Worm (Caenorhabditis elegans) whole organism, L2 larva: ENCODE data around the gene let-711.

ENCODE experiments used
- C34F6.9 ChIP-seq: fragments of 150-350 bp; optimal IDR thresholded peaks from 2 replicates; lab custom pipeline; 2014; ENCODE audit warnings: missing biosample characterization, missing genetic modification characterization
- F13H6.1 ChIP-seq: sonication (generic microtip); optimal IDR thresholded peaks from 2 replicates; lab custom pipeline; 2016; ENCODE audit warnings: missing genetic modification characterization, missing compliant biosample characterization
- R02D3.7 ChIP-seq: fragments of 150-350 bp; optimal IDR thresholded peaks from 2 replicates; lab custom pipeline; 2014; ENCODE audit warnings: missing biosample characterization, missing genetic modification characterization
- ZK546.5 ChIP-seq: sonication (generic microtip); optimal IDR thresholded peaks from 2 replicates; lab custom pipeline; 2017; ENCODE audit warnings: missing biosample characterization, missing genetic modification characterization
- aly-2 ChIP-seq: fragments of 150-350 bp; optimal IDR thresholded peaks from 2 replicates; lab custom pipeline; 2014; ENCODE audit warnings: missing biosample characterization, missing genetic modification characterization
- ama-1 ChIP-seq: fragments of 150-350 bp; optimal IDR thresholded peaks from 2 replicates; lab custom pipeline; 2018; ENCODE audit warnings: inconsistent platforms
- blmp-1 ChIP-seq: sonication (generic microtip); optimal IDR thresholded peaks from 2 replicates; lab custom pipeline; 2017; ENCODE audit warnings: missing genetic modification characterization, mild to moderate bottlenecking, missing compliant biosample characterization, antibody characterized with exemption, moderate library complexity; ENCODE audit not compliant: insufficient read depth
- crh-2 ChIP-seq: sonication (generic microtip); optimal IDR thresholded peaks from 2 replicates; lab custom pipeline; 2017; ENCODE audit warnings: missing biosample characterization, missing genetic modification characterization
- dmd-4 ChIP-seq: sonication (generic microtip); optimal IDR thresholded peaks from 2 replicates; lab custom pipeline; 2017; ENCODE audit warnings: missing biosample characterization, missing genetic modification characterization
- egl-27 ChIP-seq: sonication (generic microtip); optimal IDR thresholded peaks from 3 replicates; lab custom pipeline; 2017; ENCODE audit warnings: missing biosample characterization, missing genetic modification reagents, missing genetic modification characterization
- elt-1 ChIP-seq: fragments of 150-350 bp; optimal IDR thresholded peaks from 2 replicates; lab custom pipeline; 2014; ENCODE audit warnings: missing biosample characterization, missing genetic modification characterization
- elt-3 ChIP-seq: sonication (generic microtip); optimal IDR thresholded peaks from 2 replicates; lab custom pipeline; 2017; ENCODE audit warnings: missing biosample characterization, missing genetic modification characterization
- fos-1 ChIP-seq: fragments of 150-350 bp; optimal IDR thresholded peaks from 2 replicates; lab custom pipeline; 2014; ENCODE audit warnings: missing biosample characterization, missing genetic modification characterization
- gmeb-1 ChIP-seq: fragments of 150-350 bp; optimal IDR thresholded peaks from 2 replicates; lab custom pipeline; 2014; ENCODE audit warnings: missing biosample characterization, missing genetic modification characterization
- lin-11 ChIP-seq: fragments of 150-350 bp; sonication (generic microtip); optimal IDR thresholded peaks from 2 replicates; lab custom pipeline; 2014; ENCODE audit warnings: missing biosample characterization, missing genetic modification characterization, inconsistent platforms, mixed read lengths
- lin-13 ChIP-seq: fragments of 150-350 bp; optimal IDR thresholded peaks from 2 replicates; lab custom pipeline; 2014; ENCODE audit warnings: missing biosample characterization, missing genetic modification reagents, missing genetic modification characterization
- lin-39 ChIP-seq: fragments of 150-350 bp; optimal IDR thresholded peaks from 2 replicates; lab custom pipeline; 2014; ENCODE audit warnings: missing biosample characterization, missing genetic modification reagents, missing genetic modification characterization
- lsy-2 ChIP-seq, 2 experiments: fragments of 150-350 bp in 1 of 2; sonication (generic microtip) in 1 of 2; optimal IDR thresholded peaks; 2 replicates each; lab custom pipeline; 2014 to 2017; ENCODE audit warnings: missing biosample characterization in 2 of 2, missing genetic modification characterization in 2 of 2
- mab-5 ChIP-seq: fragments of 150-350 bp; optimal IDR thresholded peaks from 2 replicates; lab custom pipeline; 2014; ENCODE audit warnings: missing biosample characterization, missing genetic modification characterization
- mbf-1 ChIP-seq: sonication (generic microtip); optimal IDR thresholded peaks from 2 replicates; lab custom pipeline; 2017; ENCODE audit warnings: missing biosample characterization, missing genetic modification characterization
- mdl-1 ChIP-seq, 2 experiments: fragments of 150-350 bp in 1 of 2; sonication (generic microtip) in 1 of 2; optimal IDR thresholded peaks; 2 replicates each; lab custom pipeline; 2017; ENCODE audit warnings: missing biosample characterization in 2 of 2, missing genetic modification characterization in 2 of 2
- nhr-10 ChIP-seq: sonication (generic microtip); optimal IDR thresholded peaks from 2 replicates; lab custom pipeline; 2017; ENCODE audit warnings: missing biosample characterization, missing genetic modification characterization
- nhr-12 ChIP-seq: fragments of 150-350 bp; optimal IDR thresholded peaks from 2 replicates; lab custom pipeline; 2014; ENCODE audit warnings: missing biosample characterization, missing genetic modification characterization
- nhr-129 ChIP-seq: fragments of 150-350 bp; optimal IDR thresholded peaks from 2 replicates; lab custom pipeline; 2014; ENCODE audit warnings: missing biosample characterization, missing genetic modification characterization
- nhr-23 ChIP-seq: fragments of 150-350 bp; optimal IDR thresholded peaks from 2 replicates; lab custom pipeline; 2014; ENCODE audit warnings: missing biosample characterization, missing genetic modification reagents, missing genetic modification characterization
- nhr-6 ChIP-seq: fragments of 150-350 bp; optimal IDR thresholded peaks from 2 replicates; lab custom pipeline; 2014; ENCODE audit warnings: missing biosample characterization, missing genetic modification characterization
- nhr-77 ChIP-seq: fragments of 150-350 bp; optimal IDR thresholded peaks from 2 replicates; lab custom pipeline; 2014; ENCODE audit warnings: missing biosample characterization, missing genetic modification characterization
- peb-1 ChIP-seq: fragments of 150-350 bp; optimal IDR thresholded peaks from 2 replicates; lab custom pipeline; 2014; ENCODE audit warnings: missing biosample characterization, missing genetic modification characterization
- sem-4 ChIP-seq: fragments of 150-350 bp; optimal IDR thresholded peaks from 2 replicates; lab custom pipeline; 2014; ENCODE audit warnings: missing biosample characterization, missing genetic modification reagents, missing genetic modification characterization
- skn-1 ChIP-seq: sonication (generic microtip); optimal IDR thresholded peaks from 2 replicates; lab custom pipeline; 2017; ENCODE audit warnings: missing biosample characterization, missing genetic modification characterization
- sma-9 ChIP-seq, 2 experiments: fragments of 150-350 bp in 1 of 2; sonication (generic microtip) in 1 of 2; optimal IDR thresholded peaks; 2 replicates each; lab custom pipeline; 2014 to 2016; ENCODE audit warnings: missing genetic modification characterization in 2 of 2, mild to moderate bottlenecking in 1 of 2, missing biosample characterization in 1 of 2, missing compliant biosample characterization in 1 of 2, missing genetic modification reagents in 1 of 2, moderate library complexity in 1 of 2
- snpc-4 ChIP-seq: fragments of 150-350 bp; optimal IDR thresholded peaks from 2 replicates; lab custom pipeline; 2014; ENCODE audit warnings: missing biosample characterization, missing genetic modification characterization
- unc-62 ChIP-seq: fragments of 150-350 bp; optimal IDR thresholded peaks from 2 replicates; lab custom pipeline; 2014; ENCODE audit warnings: missing biosample characterization, missing genetic modification reagents, missing genetic modification characterization
- zag-1 ChIP-seq: fragments of 150-350 bp; optimal IDR thresholded peaks from 2 replicates; lab custom pipeline; 2014; ENCODE audit warnings: missing biosample characterization, missing genetic modification characterization
- ztf-1 ChIP-seq: fragments of 200-800 bp; sonication (Bioruptor generic); conservative IDR thresholded peaks from 2 replicates; pipeline ENCODE4 v1.3.6; 2022; ENCODE audit warnings: missing genetic modification characterization, missing compliant biosample characterization
- ztf-11 ChIP-seq: sonication (generic microtip); optimal IDR thresholded peaks from 2 replicates; lab custom pipeline; 2017; ENCODE audit warnings: missing biosample characterization, missing genetic modification characterization
- ztf-4 ChIP-seq: fragments of 150-350 bp; optimal IDR thresholded peaks from 2 replicates; lab custom pipeline; 2014; ENCODE audit warnings: missing biosample characterization, missing genetic modification characterization

The let-711 gene

ce11 chrIII:6979584-6979983 is 33.1 kb downstream of the let-711 start, which contains the start of gene ceh-20:
Gene ceh-20 (plus strand): TSS chrIII:6979884.
- TF ChIP-seq ama-1 (lab: Kevin White, UChicago) (no peak), crh-2 (tag; lab: Kevin White, UChicago) (no peak), nhr-77 (no peak), ztf-11 (no peak)

DNA sequence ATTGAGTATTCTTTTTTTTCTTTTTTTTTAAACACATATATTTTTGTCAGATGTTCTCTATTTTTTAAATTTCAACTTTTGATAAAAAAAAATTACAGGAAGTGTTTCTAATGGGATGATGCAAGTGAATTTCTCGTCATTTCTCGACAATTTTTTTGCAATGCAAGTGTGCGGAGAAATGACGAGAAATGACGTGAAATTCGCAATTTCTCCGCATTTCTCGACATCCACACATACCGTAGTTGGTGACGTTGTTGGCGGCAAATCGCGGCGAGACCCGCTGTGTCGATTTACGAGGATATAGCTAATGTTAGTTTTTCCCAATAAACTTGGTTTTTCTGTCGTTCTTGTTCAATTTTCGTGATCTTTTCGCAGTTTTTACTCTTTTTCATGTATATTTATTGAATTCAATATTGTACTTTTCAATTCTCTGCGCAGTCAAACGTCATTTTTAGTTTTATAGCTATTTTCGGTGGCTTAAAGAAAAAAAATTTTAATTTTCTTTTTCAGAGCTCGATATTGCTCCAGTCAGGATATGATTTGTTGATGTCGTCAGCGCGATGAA is 35.6 kb downstream of the let-711 start, which contains the start of gene F31E3.6:
Gene F31E3.6 (plus strand): TSS at position 93 of the 565 bp plus-strand sequence.
- TF ChIP-seq lsy-2 (tag; optimal IDR thresholded peaks at IDR 0.05; lab: Kevin White, UChicago): peak; percentile 22 to 79

DNA sequence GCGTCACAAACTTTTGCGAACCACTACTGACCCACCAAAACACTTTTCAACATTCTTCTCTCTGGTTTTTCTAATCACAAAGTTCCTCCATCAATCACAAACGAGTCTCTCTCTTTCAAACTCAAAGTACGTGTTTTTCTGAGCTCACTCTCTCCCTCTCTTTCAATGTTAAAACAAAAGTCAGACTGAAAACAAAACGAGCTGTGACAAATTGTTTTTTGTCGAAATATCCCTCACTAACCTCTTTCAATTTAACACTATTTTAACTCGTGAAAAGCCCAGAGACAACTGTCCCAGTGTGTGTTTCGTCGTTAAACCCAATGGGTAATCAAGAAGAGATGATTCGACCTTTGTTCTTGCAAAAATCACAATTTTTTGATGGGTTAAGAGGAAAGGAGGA is 41.5 kb downstream of the let-711 start:
- TF ChIP-seq zag-1 (tag; lab: Kevin White, UChicago): no peak
- TF ChIP-seq sma-9 (GFP tag; optimal IDR thresholded peaks at IDR 0.05; lab: Kevin White, UChicago): peak; percentile 74
- no peak for TF ChIP-seq sma-9 (tag; optimal IDR thresholded peaks at IDR 0.05; lab: Kevin White, UChicago)
- TF ChIP-seq peb-1 (tag; lab: Kevin White, UChicago): no peak
- peak; percentile 87 for TF ChIP-seq F13H6.1 (tag; lab: Kevin White, UChicago)
- no peak for TF ChIP-seq aly-2 (tag; lab: Kevin White, UChicago)
- peak; percentile 60 for TF ChIP-seq nhr-6
- TF ChIP-seq mbf-1: no peak
- peak in 1 of 2 experiments; percentile 78 for TF ChIP-seq lsy-2 (tag; optimal IDR thresholded peaks at IDR 0.05; lab: Kevin White, UChicago)
- no peak for TF ChIP-seq blmp-1
- no peak for TF ChIP-seq dmd-4 (tag; lab: Kevin White, UChicago)
- TF ChIP-seq nhr-129 (tag; lab: Kevin White, UChicago): peak; percentile 82
- peak; percentile 4 for TF ChIP-seq lin-13
- TF ChIP-seq lin-39 (tag; lab: Kevin White, UChicago): peak; percentile 12
- no peak for TF ChIP-seq crh-2 (tag; lab: Kevin White, UChicago)
- no peak for TF ChIP-seq skn-1 (tag; lab: Kevin White, UChicago)
- no peak for TF ChIP-seq ZK546.5
- no peak for TF ChIP-seq nhr-10 (tag; lab: Kevin White, UChicago)
- no peak for TF ChIP-seq elt-3 (tag; lab: Kevin White, UChicago)
- peak; percentile 13 for TF ChIP-seq egl-27 (tag; lab: Kevin White, UChicago)
- TF ChIP-seq elt-1 (tag; lab: Kevin White, UChicago): no peak
- no peak for TF ChIP-seq nhr-12 (tag; lab: Kevin White, UChicago)
- TF ChIP-seq C34F6.9 (tag; lab: Kevin White, UChicago): peak; percentile 70
- TF ChIP-seq unc-62: peak; percentile 62
- no peak for TF ChIP-seq lin-11 (tag; lab: Kevin White, UChicago)
- no peak for TF ChIP-seq nhr-23 (tag; lab: Kevin White, UChicago)
- no peak for TF ChIP-seq nhr-77
- no peak for TF ChIP-seq ztf-1 (GFP tag; lab: Robert Waterston, UW)
- TF ChIP-seq ztf-4 (tag; lab: Kevin White, UChicago): peak; percentile 76
- no peak for TF ChIP-seq mdl-1 (tag; optimal IDR thresholded peaks at IDR 0.05; lab: Kevin White, UChicago)
- no peak for TF ChIP-seq R02D3.7 (tag; lab: Kevin White, UChicago)
- peak; percentile 55 for TF ChIP-seq mab-5
- TF ChIP-seq ztf-11: no peak
- TF ChIP-seq sem-4 (tag; lab: Kevin White, UChicago): peak; percentile 40
- TF ChIP-seq gmeb-1 (tag; lab: Kevin White, UChicago): no peak

- TF ChIP-seq ztf-11 (no peak), fos-1 (tag; lab: Kevin White, UChicago) (peak; percentile 63)
Observed at ce11 chrIII:6989201-6989600, 42.7 kb downstream of the let-711 start.

DNA sequence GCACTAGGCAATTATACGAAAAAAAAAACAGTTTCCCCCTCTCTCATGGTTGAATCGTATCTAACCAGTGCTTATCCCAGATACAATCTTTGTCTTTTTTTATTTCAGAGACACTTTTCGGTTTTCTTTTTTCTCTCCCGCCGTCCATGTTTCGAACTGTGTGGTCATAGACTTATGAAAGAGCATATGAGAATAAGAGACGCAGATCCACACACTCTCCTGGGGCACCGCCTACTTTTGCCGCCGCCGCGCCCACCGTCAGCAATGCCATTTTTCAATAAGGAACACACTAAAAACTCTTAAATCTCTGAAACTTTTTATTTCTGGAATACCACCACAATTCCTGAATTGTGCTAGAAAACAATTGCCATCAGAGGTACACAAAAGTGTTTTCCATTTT is 43.4 kb downstream of the let-711 start, which contains the start of gene prk-1:
Gene prk-1 (plus strand): TSS at position 269 of the 400 bp plus-strand sequence.
- TF ChIP-seq snpc-4: no peak
- no peak for TF ChIP-seq peb-1 (tag; lab: Kevin White, UChicago)
